Worm (Caenorhabditis elegans): ENCODE results near the gene M04C3.2.

ce11 chrV:19484507-19484906 is 35.8 kb upstream of the M04C3.2 start, which contains the start of gene Y43F8B.17:
- no peak for TF ChIP-seq ama-1 (optimal IDR thresholded peaks at IDR 0.05)
- TF ChIP-seq ceh-13 (GFP tag; optimal IDR thresholded peaks at IDR 0.05), result no peak
- TF ChIP-seq hmbx-1 (tag; optimal IDR thresholded peaks at IDR 0.05), result no peak
- TF ChIP-seq flt-1 (GFP tag; IDR thresholded peaks at IDR 0.05), result no peak
- no peak for TF ChIP-seq hmg-4 (GFP tag; optimal IDR thresholded peaks at IDR 0.05)

All from whole organism, early embryonic.